Worm (Caenorhabditis elegans) whole organism, L1 larva: Measurements from ENCODE around the gene F54B11.4.

Experiments used
- C04F5.9 ChIP-seq: sonication (generic microtip); optimal IDR thresholded peaks from 2 replicates; lab custom pipeline; 2016; ENCODE audit warnings: missing genetic modification characterization, missing compliant biosample characterization
- C16A3.4 ChIP-seq: fragments of 150-350 bp; optimal IDR thresholded peaks from 2 replicates; lab custom pipeline; 2014; ENCODE audit warnings: missing biosample characterization, missing genetic modification characterization
- F16B12.6 ChIP-seq: fragments of 150-350 bp; optimal IDR thresholded peaks from 2 replicates; lab custom pipeline; 2014; ENCODE audit warnings: missing biosample characterization, missing genetic modification characterization
- Y116A8C.19 ChIP-seq: sonication (generic microtip); optimal IDR thresholded peaks from 2 replicates; lab custom pipeline; 2016; ENCODE audit warnings: missing compliant biosample characterization, missing genetic modification characterization, borderline replicate concordance
- alr-1 ChIP-seq: fragments of 200-800 bp; sonication (Bioruptor generic); optimal IDR thresholded peaks from 2 replicates; lab custom pipeline; 2018; ENCODE audit warnings: borderline replicate concordance, mild to moderate bottlenecking, missing genetic modification characterization, missing compliant biosample characterization
- ama-1 ChIP-seq: fragments of 150-350 bp; optimal IDR thresholded peaks from 2 replicates; lab custom pipeline; 2014
- ceh-63 ChIP-seq: fragments of 200-800 bp; sonication (Bioruptor generic); optimal IDR thresholded peaks from 2 replicates; lab custom pipeline; 2018; ENCODE audit warnings: mild to moderate bottlenecking, missing genetic modification characterization, missing compliant biosample characterization
- ceh-8 ChIP-seq: fragments of 200-800 bp; sonication (Bioruptor generic); optimal IDR thresholded peaks from 2 replicates; lab custom pipeline; 2018; ENCODE audit warnings: mild to moderate bottlenecking, missing genetic modification characterization, moderate library complexity, missing compliant biosample characterization
- ceh-88 ChIP-seq: fragments of 200-800 bp; sonication (Bioruptor generic); IDR thresholded peaks from 2 replicates; pipeline ENCODE4 v1.3.6; 2022; ENCODE audit warnings: missing genetic modification characterization, missing compliant biosample characterization
- ceh-90 ChIP-seq: sonication (generic microtip); optimal IDR thresholded peaks from 2 replicates; lab custom pipeline; 2016; ENCODE audit warnings: missing genetic modification characterization, missing compliant biosample characterization
- ces-1 ChIP-seq: fragments of 150-350 bp; optimal IDR thresholded peaks from 2 replicates; lab custom pipeline; 2014; ENCODE audit warnings: missing biosample characterization, missing genetic modification reagents, missing genetic modification characterization
- dsc-1 ChIP-seq: sonication (generic microtip); optimal IDR thresholded peaks from 2 replicates; lab custom pipeline; 2016; ENCODE audit warnings: mild to moderate bottlenecking, missing genetic modification characterization, missing compliant biosample characterization
- efl-1 ChIP-seq, 4 experiments: fragments of 150-350 bp; optimal IDR thresholded peaks in 3 of 4; peaks in 1 of 4; 1 replicate in 1 of 4; 2 replicates in 3 of 4; lab custom pipeline; 2014; ENCODE audit warnings: missing biosample characterization in 2 of 4, missing genetic modification characterization in 2 of 4, missing genetic modification reagents in 2 of 4
- efl-3 ChIP-seq: fragments of 200-800 bp; sonication (Bioruptor generic); optimal IDR thresholded peaks from 2 replicates; lab custom pipeline; 2018; ENCODE audit warnings: mild to moderate bottlenecking, missing genetic modification characterization, missing compliant biosample characterization
- egl-27 ChIP-seq, 2 experiments: fragments of 150-350 bp in 1 of 2; sonication (generic microtip); optimal IDR thresholded peaks; 3 replicates each; lab custom pipeline; 2017 to 2018; ENCODE audit warnings: missing biosample characterization in 2 of 2, missing genetic modification characterization in 2 of 2, missing genetic modification reagents in 2 of 2
- ets-5 ChIP-seq: fragments of 200-800 bp; sonication (Bioruptor generic); IDR thresholded peaks from 2 replicates; pipeline ENCODE4 v1.3.6; 2022; ENCODE audit warnings: missing genetic modification characterization, missing compliant biosample characterization
- fkh-10 ChIP-seq: sonication (generic microtip); optimal IDR thresholded peaks from 2 replicates; lab custom pipeline; 2017; ENCODE audit warnings: missing biosample characterization, missing genetic modification reagents, missing genetic modification characterization
- fkh-4 ChIP-seq: sonication (generic microtip); optimal IDR thresholded peaks from 2 replicates; lab custom pipeline; 2016; ENCODE audit warnings: missing compliant biosample characterization, missing genetic modification characterization, borderline replicate concordance
- fkh-8 ChIP-seq: sonication (generic microtip); optimal IDR thresholded peaks from 2 replicates; lab custom pipeline; 2016; ENCODE audit warnings: mild to moderate bottlenecking, missing genetic modification characterization, missing compliant biosample characterization
- fos-1 ChIP-seq: fragments of 150-350 bp; optimal IDR thresholded peaks from 2 replicates; lab custom pipeline; 2014; ENCODE audit warnings: missing biosample characterization, missing genetic modification characterization
- grh-1 ChIP-seq: fragments of 200-800 bp; sonication (Bioruptor generic); IDR thresholded peaks from 2 replicates; pipeline ENCODE4 v1.3.6; 2022; ENCODE audit warnings: missing genetic modification reagents, missing genetic modification characterization, missing compliant biosample characterization
- hlh-4 ChIP-seq: sonication (generic microtip); optimal IDR thresholded peaks from 2 replicates; lab custom pipeline; 2016; ENCODE audit warnings: mild to moderate bottlenecking, missing genetic modification characterization, missing compliant biosample characterization
- hpl-2 ChIP-seq: fragments of 150-350 bp; optimal IDR thresholded peaks from 2 replicates; lab custom pipeline; 2014; ENCODE audit warnings: missing biosample characterization, missing genetic modification reagents, missing genetic modification characterization
- irx-1 ChIP-seq: sonication (generic microtip); optimal IDR thresholded peaks from 2 replicates; lab custom pipeline; 2016; ENCODE audit warnings: missing genetic modification characterization, missing compliant biosample characterization
- lin-39 ChIP-seq: fragments of 150-350 bp; optimal IDR thresholded peaks from 2 replicates; lab custom pipeline; 2014; ENCODE audit warnings: missing biosample characterization, missing genetic modification reagents, missing genetic modification characterization
- lir-3 ChIP-seq: sonication (generic microtip); optimal IDR thresholded peaks from 2 replicates; lab custom pipeline; 2016; ENCODE audit warnings: mild to moderate bottlenecking, missing genetic modification characterization, moderate library complexity, missing compliant biosample characterization; ENCODE audit not compliant: poor library complexity
- lsy-2 ChIP-seq, 2 experiments: fragments of 150-350 bp; optimal IDR thresholded peaks; 2 replicates each; lab custom pipeline; 2014; ENCODE audit warnings: missing biosample characterization in 2 of 2, missing genetic modification characterization in 2 of 2
- mdl-1 ChIP-seq, 2 experiments: fragments of 150-350 bp; optimal IDR thresholded peaks; 2 replicates each; lab custom pipeline; 2014 to 2017; ENCODE audit warnings: missing biosample characterization in 2 of 2, missing genetic modification characterization in 2 of 2, inconsistent platforms in 1 of 2
- mef-2 ChIP-seq: fragments of 150-350 bp; optimal IDR thresholded peaks from 2 replicates; lab custom pipeline; 2014; ENCODE audit warnings: missing biosample characterization, missing genetic modification characterization
- mep-1 ChIP-seq: fragments of 150-350 bp; optimal IDR thresholded peaks from 2 replicates; lab custom pipeline; 2014; ENCODE audit warnings: missing biosample characterization, missing genetic modification characterization
- nhr-11 ChIP-seq: fragments of 150-350 bp; optimal IDR thresholded peaks from 2 replicates; lab custom pipeline; 2014; ENCODE audit warnings: missing biosample characterization, missing genetic modification characterization
- nhr-12 ChIP-seq: sonication (generic microtip); optimal IDR thresholded peaks from 2 replicates; lab custom pipeline; 2017; ENCODE audit warnings: missing biosample characterization, missing genetic modification characterization
- nhr-19 ChIP-seq: fragments of 200-800 bp; sonication (Bioruptor generic); conservative IDR thresholded peaks from 2 replicates; pipeline ENCODE4 v1.3.6; 2022; ENCODE audit warnings: missing genetic modification characterization, missing compliant biosample characterization
- nhr-237 ChIP-seq: fragments of 150-350 bp; optimal IDR thresholded peaks from 2 replicates; lab custom pipeline; 2014; ENCODE audit warnings: missing biosample characterization, missing genetic modification characterization
- nhr-28 ChIP-seq: fragments of 150-350 bp; optimal IDR thresholded peaks from 2 replicates; lab custom pipeline; 2014; ENCODE audit warnings: missing biosample characterization, missing genetic modification characterization
- nhr-47 ChIP-seq: sonication (generic microtip); optimal IDR thresholded peaks from 2 replicates; lab custom pipeline; 2016; ENCODE audit warnings: mild to moderate bottlenecking, missing genetic modification characterization, moderate library complexity, missing compliant biosample characterization
- nhr-85 ChIP-seq: sonication (generic microtip); peaks from one replicate; lab custom pipeline; 2016; ENCODE audit warnings: missing genetic modification characterization, inconsistent platforms, missing compliant biosample characterization
- pax-3 ChIP-seq: fragments of 200-800 bp; sonication (Bioruptor generic); optimal IDR thresholded peaks from 2 replicates; lab custom pipeline; 2018; ENCODE audit warnings: mild to moderate bottlenecking, missing genetic modification characterization, moderate library complexity, missing compliant biosample characterization
- rnt-1 ChIP-seq: sonication (generic microtip); optimal IDR thresholded peaks from 2 replicates; lab custom pipeline; 2016; ENCODE audit warnings: mild to moderate bottlenecking, missing genetic modification characterization, moderate library complexity, missing compliant biosample characterization
- snu-23 ChIP-seq: sonication (generic microtip); optimal IDR thresholded peaks from 2 replicates; lab custom pipeline; 2016; ENCODE audit warnings: missing genetic modification characterization, missing compliant biosample characterization
- sox-4 ChIP-seq: sonication (generic microtip); optimal IDR thresholded peaks from 2 replicates; lab custom pipeline; 2016; ENCODE audit warnings: missing genetic modification characterization, missing compliant biosample characterization
- sptf-1 ChIP-seq: fragments of 150-350 bp; optimal IDR thresholded peaks from 2 replicates; lab custom pipeline; 2014; ENCODE audit warnings: missing biosample characterization, missing genetic modification characterization
- unc-130 ChIP-seq: fragments of 150-350 bp; optimal IDR thresholded peaks from 2 replicates; lab custom pipeline; 2017; ENCODE audit warnings: missing biosample characterization, missing genetic modification characterization, inconsistent platforms
- unc-30 ChIP-seq: sonication (generic microtip); optimal IDR thresholded peaks from 2 replicates; lab custom pipeline; 2017; ENCODE audit warnings: missing biosample characterization, missing genetic modification characterization
- unc-86 ChIP-seq: sonication (generic microtip); optimal IDR thresholded peaks from 2 replicates; lab custom pipeline; 2016; ENCODE audit warnings: missing genetic modification characterization, missing compliant biosample characterization
- unc-98 ChIP-seq: fragments of 200-800 bp; sonication (Bioruptor generic); IDR thresholded peaks from 2 replicates; pipeline ENCODE4 v1.3.6; 2022; ENCODE audit warnings: missing genetic modification characterization, missing compliant biosample characterization
- vab-15 ChIP-seq: sonication (generic microtip); optimal IDR thresholded peaks from 2 replicates; lab custom pipeline; 2017; ENCODE audit warnings: missing genotype, mild to moderate bottlenecking, missing genetic modification characterization, missing compliant biosample characterization
- xbp-1 ChIP-seq: sonication (generic microtip); optimal IDR thresholded peaks from 2 replicates; lab custom pipeline; 2016; ENCODE audit warnings: missing genetic modification characterization, missing compliant biosample characterization
- zag-1 ChIP-seq: fragments of 150-350 bp; optimal IDR thresholded peaks from 2 replicates; lab custom pipeline; 2014; ENCODE audit warnings: missing biosample characterization, missing genetic modification characterization
- ztf-11 ChIP-seq, 2 experiments: sonication (generic microtip); optimal IDR thresholded peaks; 2 replicates each; lab custom pipeline; 2016 to 2017; ENCODE audit warnings: missing genetic modification characterization in 2 of 2, missing biosample characterization in 1 of 2, missing compliant biosample characterization in 1 of 2

The F54B11.4 gene

DNA sequence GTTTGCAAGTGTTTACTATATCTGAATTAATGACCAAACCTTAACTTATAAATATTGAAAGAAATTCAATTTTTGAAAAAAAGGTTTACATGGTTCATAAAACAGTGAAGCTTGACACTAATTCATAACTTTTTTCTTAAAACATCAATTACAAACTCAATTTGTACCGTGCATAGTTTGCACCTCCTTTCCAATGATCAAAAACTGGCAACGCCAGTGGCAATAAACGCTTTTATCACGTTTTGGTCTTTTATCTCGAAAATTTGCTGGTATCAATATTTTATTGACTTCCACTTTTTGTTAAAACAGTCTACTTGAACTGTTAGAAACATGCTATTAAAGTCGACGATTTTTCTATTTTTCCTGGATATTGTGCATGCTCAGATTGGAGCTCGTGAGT, 14.0 kb upstream of the F54B11.4 start, which contains the start of gene F54B11.11:
TSS of gene F54B11.11 (plus strand) at position 301 of the 400 bp plus-strand sequence.
- peak; percentile 33 for TF ChIP-seq nhr-85 (tag; lab: Kevin White, UChicago)
- TF ChIP-seq mep-1 (tag; lab: Kevin White, UChicago), result no peak
- no peak for TF ChIP-seq mef-2 (tag; lab: Kevin White, UChicago)
- no peak for TF ChIP-seq ztf-11 (tag; optimal IDR thresholded peaks at IDR 0.05; lab: Kevin White, UChicago)
- TF ChIP-seq egl-27 (tag; optimal IDR thresholded peaks at IDR 0.05; lab: Kevin White, UChicago), result no peak
- TF ChIP-seq sptf-1 (tag; lab: Kevin White, UChicago), result no peak
- no peak for TF ChIP-seq zag-1
- TF ChIP-seq ceh-63 (GFP tag; lab: Kevin White, UChicago), result no peak

- TF ChIP-seq ceh-88 (no peak), mdl-1 (tag; optimal IDR thresholded peaks at IDR 0.05; lab: Kevin White, UChicago) (no peak), fkh-4 (tag; lab: Kevin White, UChicago) (no peak), unc-98 (GFP tag; lab: Robert Waterston, UW) (no peak), unc-86 (tag; lab: Kevin White, UChicago) (no peak), lin-39 (tag; lab: Kevin White, UChicago) (no peak)
- TF ChIP-seq, all 84 proteins: peak for 0
Observed at ce11 chrX:13581820-13582219, 10.6 kb upstream of the F54B11.4 start, which contains the start of gene F54B11.10. Gene F54B11.10, plus strand, starts transcription at chrX:13582120.

ce11 chrX:13583895-13584344, 8.5 kb upstream of the F54B11.4 start:
- TF ChIP-seq Y116A8C.19 (tag; lab: Kevin White, UChicago) (no peak), dsc-1 (tag; lab: Kevin White, UChicago) (peak; percentile 37), C04F5.9 (tag; lab: Kevin White, UChicago) (no peak), nhr-12 (tag; lab: Kevin White, UChicago) (no peak), ztf-11 (tag; optimal IDR thresholded peaks at IDR 0.05; lab: Kevin White, UChicago) (peak in 1 of 2 experiments; percentile 70), rnt-1 (tag; lab: Kevin White, UChicago) (peak; percentile 42), lsy-2 (tag; optimal IDR thresholded peaks at IDR 0.05; lab: Kevin White, UChicago) (peak in 1 of 2 experiments; percentile 16), nhr-47 (tag; lab: Kevin White, UChicago) (peak; percentile 42), unc-30 (tag; lab: Kevin White, UChicago) (no peak), hlh-4 (tag; lab: Kevin White, UChicago) (no peak), fos-1 (tag; lab: Kevin White, UChicago) (no peak), unc-98 (GFP tag; lab: Robert Waterston, UW) (no peak), C16A3.4 (tag; lab: Kevin White, UChicago) (no peak), nhr-11 (tag; lab: Kevin White, UChicago) (no peak), hpl-2 (GFP tag; lab: Kevin White, UChicago) (no peak), vab-15 (tag; lab: Kevin White, UChicago) (no peak), nhr-237 (no peak), snu-23 (GFP tag; lab: Kevin White, UChicago) (peak; percentile 52), efl-1 (optimal IDR thresholded peaks at IDR 0.05; lab: Kevin White, UChicago) (peak in 1 of 2 experiments; percentile 6), efl-1 (GFP tag; optimal IDR thresholded peaks at IDR 0.05 in 1 of 2; lab: Kevin White, UChicago) (peak in 1 of 2 experiments; percentile 40), lir-3 (tag; lab: Kevin White, UChicago) (no peak), unc-130 (tag; lab: Kevin White, UChicago) (no peak), nhr-28 (tag; lab: Kevin White, UChicago) (no peak), F16B12.6 (tag; lab: Kevin White, UChicago) (no peak), ces-1 (GFP tag; lab: Kevin White, UChicago) (no peak), alr-1 (tag; lab: Kevin White, UChicago) (no peak), fkh-8 (tag; lab: Kevin White, UChicago) (no peak), nhr-19 (GFP tag; lab: Robert Waterston, UW) (peak; percentile 9; the same call in 1 of the 2 replicates), efl-3 (GFP tag; lab: Kevin White, UChicago) (no peak), ets-5 (GFP tag; lab: Robert Waterston, UW) (no peak), ceh-8 (GFP tag; lab: Kevin White, UChicago) (no peak), fkh-10 (GFP tag; lab: Kevin White, UChicago) (no peak), pax-3 (tag; lab: Kevin White, UChicago) (no peak), grh-1 (GFP tag; lab: Robert Waterston, UW) (no peak), ama-1 (lab: Kevin White, UChicago) (no peak), irx-1 (tag; lab: Kevin White, UChicago) (peak; percentile 19), xbp-1 (tag; lab: Kevin White, UChicago) (no peak), sox-4 (tag; lab: Kevin White, UChicago) (no peak), ceh-90 (tag; lab: Kevin White, UChicago) (no peak)
